Worm (Caenorhabditis elegans) whole organism, L4/young adult: ENCODE measurements around the gene dohh-1.
A peak's percentile ranks its signal among the peaks of the same experiment; 100 is the strongest.

ENCODE experiments used
- dao-5 ChIP-seq: sonication (generic microtip); optimal IDR thresholded peaks from 2 replicates; lab custom pipeline; 2016; ENCODE audit warnings: missing genotype, missing genetic modification characterization, moderate library complexity, missing compliant biosample characterization
- him-1 ChIP-seq: sonication (generic microtip); optimal IDR thresholded peaks from 2 replicates; lab custom pipeline; 2016; ENCODE audit warnings: missing genotype, missing genetic modification reagents, missing genetic modification characterization, missing compliant biosample characterization

DNA sequence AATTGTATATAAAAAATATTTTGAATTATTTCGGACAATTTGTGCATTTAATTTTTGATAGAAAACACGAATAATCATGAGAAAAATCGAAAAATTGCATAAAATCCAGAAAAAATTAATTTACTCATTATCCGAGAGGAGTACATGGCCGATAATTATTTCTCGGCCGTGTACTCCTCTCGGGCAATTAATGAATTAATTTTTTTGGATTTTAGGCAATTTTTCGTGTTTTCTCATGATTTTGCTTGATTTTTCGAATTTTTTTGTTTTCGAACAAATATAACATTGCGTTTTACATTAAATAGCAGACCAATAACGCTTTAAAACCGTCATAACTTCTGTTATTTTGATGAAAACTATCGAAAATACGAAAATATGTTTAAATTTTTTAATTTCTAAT lies 41.8 kb upstream of the dohh-1 start:
- TF ChIP-seq him-1 (tag; lab: Kevin White, UChicago) (peak; percentile 71), dao-5 (tag; lab: Kevin White, UChicago) (no peak)
